Worm (Caenorhabditis elegans): ENCODE results near the gene Y53F4B.5.

DNA sequence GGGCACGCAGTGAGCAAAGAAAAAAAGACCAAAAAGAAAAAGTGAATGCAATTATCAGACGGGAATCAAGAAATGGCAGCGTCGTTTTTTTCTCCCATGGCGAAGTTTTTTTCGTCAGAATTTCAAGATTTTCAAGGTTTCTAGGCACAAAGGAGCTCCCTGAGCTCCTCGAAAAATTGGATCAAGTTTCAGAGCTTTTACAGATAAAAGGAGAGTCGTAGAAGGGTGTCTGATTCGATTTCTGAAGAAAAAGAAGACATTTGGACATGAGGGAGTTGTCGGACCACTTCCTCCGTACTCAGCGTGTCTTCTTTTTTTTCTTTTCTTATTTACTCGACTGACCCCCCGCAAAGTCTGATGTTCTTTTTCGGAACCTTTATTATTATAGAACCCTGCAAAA lies 31.9 kb upstream of the Y53F4B.5 start:
- TF ChIP-seq him-1 (tag; optimal IDR thresholded peaks at IDR 0.05): no peak
- no peak for TF ChIP-seq dao-5 (tag; optimal IDR thresholded peaks at IDR 0.05)
